Fruit fly (Drosophila melanogaster): ENCODE data around the gene CG17746.

Gene CG17746

DNA sequence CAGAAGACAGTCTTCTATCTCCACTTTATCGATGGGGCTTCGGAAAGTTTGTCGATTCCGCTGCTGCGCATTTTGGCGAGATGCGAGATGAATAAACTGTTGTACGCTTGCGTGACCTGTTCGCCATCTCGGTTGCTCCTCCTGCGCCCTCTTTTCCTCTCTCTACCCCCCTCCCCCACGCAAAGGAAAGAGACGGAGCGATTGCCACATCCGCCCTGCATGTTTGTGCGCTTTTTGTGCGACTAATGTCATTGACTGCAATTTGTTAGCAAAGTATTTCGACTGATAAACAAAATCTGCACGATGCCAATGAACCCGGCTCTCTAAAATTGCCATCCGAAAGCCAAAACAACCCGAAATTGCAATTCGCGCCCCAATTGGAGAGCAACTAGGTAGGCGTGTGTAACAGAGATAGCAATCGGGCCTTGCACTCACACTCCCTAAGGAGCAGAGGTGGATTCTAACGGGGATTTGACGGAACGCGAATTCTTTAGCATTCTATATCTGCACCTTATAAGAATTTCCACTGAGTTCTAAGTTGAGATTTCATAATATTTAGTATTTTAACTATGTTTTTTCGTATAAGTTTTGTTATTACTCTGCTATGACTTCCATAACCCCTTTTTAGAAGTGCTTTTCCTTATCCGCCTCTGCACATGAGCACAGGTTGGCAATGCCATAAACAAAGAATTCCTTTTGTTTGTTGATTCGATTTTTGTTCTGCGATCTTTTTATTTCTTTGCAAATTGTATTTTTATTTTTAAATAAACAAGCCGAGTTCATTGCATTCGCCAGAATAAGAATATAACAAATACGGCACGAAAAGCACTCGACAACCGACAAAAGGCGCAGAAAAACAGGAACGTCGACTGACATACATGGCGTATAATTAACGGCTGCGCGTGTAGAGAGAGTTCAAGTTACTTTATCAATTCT lies 8.0 kb upstream of the CG17746 start, which contains the start of gene CG43389 (continued):
- no peak for TF ChIP-seq CG31388 (GFP tag; optimal IDR thresholded peaks at IDR 0.05)
- no peak for TF ChIP-seq CG11560 (tag; IDR thresholded peaks at IDR 0.05)
- TF ChIP-seq grau (tag; optimal IDR thresholded peaks at IDR 0.05): no peak
- peak; percentile 99 for TF ChIP-seq lbe (GFP tag; optimal IDR thresholded peaks at IDR 0.05)
- no peak for TF ChIP-seq lmd (GFP tag; IDR thresholded peaks at IDR 0.05)
- no peak for TF ChIP-seq bigmax (GFP tag; optimal IDR thresholded peaks at IDR 0.05)
- TF ChIP-seq ranshi (GFP tag; IDR thresholded peaks at IDR 0.05): no peak
- peak in 1 of 2 experiments; percentile 69 for TF ChIP-seq bsh (GFP tag; optimal IDR thresholded peaks at IDR 0.05)
- no peak for TF ChIP-seq pita (GFP tag; optimal IDR thresholded peaks at IDR 0.05)
- TF ChIP-seq nom (GFP tag; optimal IDR thresholded peaks at IDR 0.05): peak; percentile 91
- no peak for TF ChIP-seq CG13424 (tag; optimal IDR thresholded peaks at IDR 0.05)
- TF ChIP-seq CG33557 (GFP tag; optimal IDR thresholded peaks at IDR 0.05): no peak
- TF ChIP-seq CG4820 (GFP tag; optimal IDR thresholded peaks at IDR 0.05): no peak
- no peak for TF ChIP-seq Dbx (GFP tag; IDR thresholded peaks at IDR 0.05)
- no peak for TF ChIP-seq maf-S (GFP tag; optimal IDR thresholded peaks at IDR 0.05)
- peak; percentile 29 for TF ChIP-seq Ets65A (GFP tag)
- TF ChIP-seq Oaz (GFP tag; IDR thresholded peaks at IDR 0.05): no peak
- TF ChIP-seq rib (GFP tag; IDR thresholded peaks at IDR 0.05): no peak

DNA sequence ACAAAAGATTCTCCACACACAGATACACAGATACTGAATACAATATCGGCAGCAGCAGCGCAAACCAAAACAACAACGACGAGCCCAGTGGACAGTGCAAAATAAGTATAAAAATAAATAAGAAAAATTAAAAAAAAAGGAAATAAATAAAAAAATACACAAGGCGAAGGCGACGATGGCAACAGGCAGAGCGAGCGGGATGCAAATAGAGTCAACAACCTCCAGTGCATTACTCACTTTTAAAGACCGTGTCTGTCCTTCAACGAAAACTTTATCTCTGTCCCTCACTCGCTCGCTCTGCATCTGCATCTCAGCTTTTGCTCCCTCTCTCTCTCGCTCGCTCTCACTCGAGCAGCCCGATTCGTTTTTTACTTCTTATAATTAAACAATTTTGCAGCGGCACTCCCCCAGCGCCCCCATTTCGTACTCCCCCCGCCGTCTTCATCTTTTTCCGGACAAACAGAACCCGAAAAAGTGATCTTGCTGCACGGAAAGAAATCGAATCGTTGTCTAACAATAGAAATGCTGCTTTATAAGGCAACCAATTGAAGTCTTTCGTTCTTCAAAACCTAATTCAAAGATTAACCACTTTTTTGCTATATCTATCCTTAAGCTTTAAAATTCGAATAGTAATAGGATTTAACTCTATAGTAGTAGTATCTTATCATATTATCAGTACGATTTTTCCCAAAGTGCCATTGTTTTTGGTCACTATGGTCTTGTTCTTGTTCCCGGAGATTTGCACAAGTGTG lies 7.2 kb upstream of the CG17746 start:
- peak; percentile 43; the same call in 1 of the 2 replicates for TF ChIP-seq crol (GFP tag; IDR thresholded peaks at IDR 0.05)
- no peak for TF ChIP-seq dysf (GFP tag; IDR thresholded peaks at IDR 0.05)
- TF ChIP-seq Sox102F (GFP tag; optimal IDR thresholded peaks at IDR 0.05): no peak
- no peak for TF ChIP-seq ttk (GFP tag; IDR thresholded peaks at IDR 0.05)
- no peak for TF ChIP-seq row (GFP tag; IDR thresholded peaks at IDR 0.05)
- TF ChIP-seq Trl (optimal IDR thresholded peaks at IDR 0.05): peak in 1 of 2 experiments; percentile 7
- no peak for TF ChIP-seq Trl (GFP tag; optimal IDR thresholded peaks at IDR 0.05)
- no peak for TF ChIP-seq pho (GFP tag; optimal IDR thresholded peaks at IDR 0.05)
- TF ChIP-seq CG10209 (GFP tag; optimal IDR thresholded peaks at IDR 0.05): no peak
- no peak for TF ChIP-seq Sox100B (GFP tag; optimal IDR thresholded peaks at IDR 0.05)
- TF ChIP-seq CG6689 (GFP tag; IDR thresholded peaks at IDR 0.05): no peak
- TF ChIP-seq nom (GFP tag; optimal IDR thresholded peaks at IDR 0.05): peak; percentile 100
- no peak for TF ChIP-seq Poxn (GFP tag; IDR thresholded peaks at IDR 0.05)
- TF ChIP-seq Drgx (GFP tag; IDR thresholded peaks at IDR 0.05): peak; percentile 94
- TF ChIP-seq corto (GFP tag; optimal IDR thresholded peaks at IDR 0.05): peak; percentile 98
- TF ChIP-seq CG9797 (GFP tag; optimal IDR thresholded peaks at IDR 0.05): no peak
- TF ChIP-seq lbe (GFP tag; optimal IDR thresholded peaks at IDR 0.05): peak; percentile 94
- TF ChIP-seq unc-4 (GFP tag; IDR thresholded peaks at IDR 0.05; ENCODE audit: partially characterized antibody): no peak
- TF ChIP-seq chinmo (GFP tag; IDR thresholded peaks at IDR 0.05; ENCODE audit: partially characterized antibody): 0 out of 4 replicates have a peak, but pooled peaks have one; percentile 38
- TF ChIP-seq fd96Cb (tag; optimal IDR thresholded peaks at IDR 0.05): no peak
- no peak for TF ChIP-seq ac (GFP tag; optimal IDR thresholded peaks at IDR 0.05)
- TF ChIP-seq bsh (GFP tag; optimal IDR thresholded peaks at IDR 0.05): peak in 1 of 2 experiments; percentile 99
- no peak for TF ChIP-seq Atf6 (GFP tag; IDR thresholded peaks at IDR 0.05)
- no peak for TF ChIP-seq ssp (GFP tag; IDR thresholded peaks at IDR 0.05)
- peak; percentile 29 for TF ChIP-seq Med (GFP tag)
- TF ChIP-seq CG11247 (GFP tag; IDR thresholded peaks at IDR 0.05): no peak
- TF ChIP-seq Dek (tag; optimal IDR thresholded peaks at IDR 0.05): no peak
- no peak for TF ChIP-seq Dll (GFP tag; IDR thresholded peaks at IDR 0.05; ENCODE audit: partially characterized antibody)
- TF ChIP-seq bcd (GFP tag; optimal IDR thresholded peaks at IDR 0.05): no peak
- no peak for TF ChIP-seq maf-S (GFP tag; optimal IDR thresholded peaks at IDR 0.05)

Measured in whole organism, embryonic.